Fruit fly (Drosophila melanogaster) whole organism, embryonic: Measurements from ENCODE around the gene trbl.
A peak's percentile ranks its signal among the peaks of the same experiment; 100 is the strongest.

ENCODE experiments used
- Ada2b ChIP-seq: fragments of 200-800 bp; sonication (Bioruptor generic); IDR thresholded peaks from 2 replicates; pipeline ENCODE4 v1.3.6; 2022; ENCODE audit warnings: missing biosample characterization, missing genetic modification characterization
- Atf6 ChIP-seq: fragments of 200-800 bp; sonication (Bioruptor generic); IDR thresholded peaks from 2 replicates; pipeline ENCODE4 v1.3.6; 2022; ENCODE audit warnings: missing biosample characterization, missing genetic modification characterization
- B-H2 ChIP-seq: fragments of 200-800 bp; sonication (Bioruptor generic); optimal IDR thresholded peaks from 2 replicates; lab custom pipeline; 2018; ENCODE audit warnings: missing biosample characterization, mild to moderate bottlenecking, missing genetic modification characterization
- Bteb2 ChIP-seq: fragments of 200-800 bp; sonication (Bioruptor generic); optimal IDR thresholded peaks from 2 replicates; lab custom pipeline; 2016; ENCODE audit warnings: missing biosample characterization, missing genetic modification characterization
- CG10267 ChIP-seq: fragments of 200-800 bp; sonication (Bioruptor generic); optimal IDR thresholded peaks from 2 replicates; lab custom pipeline; 2018; ENCODE audit warnings: missing biosample characterization, mild to moderate bottlenecking, missing genetic modification characterization, moderate library complexity
- CG10431 ChIP-seq: fragments of 200-800 bp; sonication (Bioruptor generic); optimal IDR thresholded peaks from 3 replicates; lab custom pipeline; 2018; ENCODE audit warnings: missing biosample characterization, mild to moderate bottlenecking, missing genetic modification characterization
- CG10543 ChIP-seq: fragments of 200-800 bp; sonication (Bioruptor generic); optimal IDR thresholded peaks from 3 replicates; lab custom pipeline; 2017; ENCODE audit warnings: missing biosample characterization, mild to moderate bottlenecking, missing genetic modification characterization, moderate library complexity
- CG12942 ChIP-seq: fragments of 200-800 bp; sonication (Bioruptor generic); optimal IDR thresholded peaks from 3 replicates; lab custom pipeline; 2016; ENCODE audit warnings: missing biosample characterization, missing genetic modification characterization
- CG13123 ChIP-seq: fragments of 200-800 bp; sonication (Bioruptor generic); optimal IDR thresholded peaks from 2 replicates; lab custom pipeline; 2016; ENCODE audit warnings: missing biosample characterization, missing genetic modification characterization
- CG14050 ChIP-seq: fragments of 200-800 bp; sonication (Bioruptor generic); IDR thresholded peaks from 3 replicates; pipeline ENCODE4 v1.3.6; 2022; ENCODE audit warnings: missing biosample characterization, missing genetic modification characterization
- CG15073 ChIP-seq: fragments of 200-800 bp; sonication (Bioruptor generic); optimal IDR thresholded peaks from 2 replicates; lab custom pipeline; 2016; ENCODE audit warnings: missing biosample characterization, missing genetic modification characterization
- CG1832 ChIP-seq: fragments of 200-800 bp; sonication (Bioruptor generic); optimal IDR thresholded peaks from 2 replicates; lab custom pipeline; 2017; ENCODE audit warnings: missing biosample characterization, mild to moderate bottlenecking, missing genetic modification characterization, inconsistent platforms
- CG2712 ChIP-seq: fragments of 200-800 bp; optimal IDR thresholded peaks from 3 replicates; lab custom pipeline; 2019; ENCODE audit warnings: missing biosample characterization, mild to moderate bottlenecking, missing genetic modification characterization, moderate library complexity
- CG2875 ChIP-seq: fragments of 200-800 bp; sonication (Bioruptor generic); optimal IDR thresholded peaks from 2 replicates; lab custom pipeline; 2017; ENCODE audit warnings: missing biosample characterization, mild to moderate bottlenecking, missing genetic modification characterization, missing genetic modification reagents
- CG32532 ChIP-seq: fragments of 200-800 bp; sonication (Bioruptor generic); IDR thresholded peaks from 2 replicates; pipeline ENCODE4 v1.3.6; 2022; ENCODE audit warnings: missing biosample characterization, missing genetic modification characterization
- CG33213 ChIP-seq: fragments of 200-800 bp; sonication (Bioruptor generic); optimal IDR thresholded peaks from 3 replicates; lab custom pipeline; 2016; ENCODE audit warnings: missing biosample characterization, missing genetic modification characterization
- CG34376 ChIP-seq: fragments of 200-800 bp; sonication (Bioruptor generic); optimal IDR thresholded peaks from 2 replicates; lab custom pipeline; 2018; ENCODE audit warnings: missing biosample characterization, mild to moderate bottlenecking, missing genetic modification characterization
- CG4707 ChIP-seq: fragments of 200-800 bp; sonication (Bioruptor generic); optimal IDR thresholded peaks from 2 replicates; lab custom pipeline; 2018; ENCODE audit warnings: missing biosample characterization, mild to moderate bottlenecking, missing genetic modification characterization, moderate library complexity
- CG8388 ChIP-seq: fragments of 200-800 bp; sonication (Bioruptor generic); optimal IDR thresholded peaks from 2 replicates; lab custom pipeline; 2019; ENCODE audit warnings: missing biosample characterization, mild to moderate bottlenecking, missing genetic modification characterization, moderate library complexity
- Dip2 ChIP-seq: fragments of 200-800 bp; sonication (Bioruptor generic); IDR thresholded peaks from 2 replicates; pipeline ENCODE4 v1.3.6; 2022; ENCODE audit warnings: missing biosample characterization, missing genetic modification characterization
- Doc3 ChIP-seq: fragments of 200-800 bp; sonication (Bioruptor generic); IDR thresholded peaks from 3 replicates; pipeline ENCODE4 v1.3.6; 2022; ENCODE audit warnings: missing biosample characterization, missing genetic modification characterization; ENCODE audit not compliant: partially characterized antibody
- ERR ChIP-seq: fragments of 200-800 bp; sonication (Bioruptor generic); optimal IDR thresholded peaks from 2 replicates; lab custom pipeline; 2016; ENCODE audit warnings: missing biosample characterization, missing genetic modification characterization
- Elba2 ChIP-seq: fragments of 200-800 bp; sonication (Bioruptor generic); optimal IDR thresholded peaks from 3 replicates; lab custom pipeline; 2016; ENCODE audit warnings: missing biosample characterization, missing genetic modification characterization
- Gug ChIP-seq: fragments of 200-800 bp; sonication (Bioruptor generic); IDR thresholded peaks from 4 replicates; pipeline ENCODE4 v1.3.6; 2022; ENCODE audit warnings: missing biosample characterization, missing genetic modification characterization
- Lim3 ChIP-seq: fragments of 200-800 bp; sonication (Bioruptor generic); IDR thresholded peaks from 2 replicates; pipeline ENCODE4 v1.3.6; 2022; ENCODE audit warnings: missing biosample characterization, missing genetic modification characterization
- Mes4 ChIP-seq: fragments of 200-800 bp; sonication (Bioruptor generic); optimal IDR thresholded peaks from 2 replicates; lab custom pipeline; 2016; ENCODE audit warnings: missing biosample characterization, missing genetic modification characterization
- Mrtf ChIP-seq: fragments of 200-800 bp; sonication (Bioruptor generic); IDR thresholded peaks from 3 replicates; pipeline ENCODE4 v1.3.6; 2022; ENCODE audit warnings: missing biosample characterization, missing genetic modification characterization
- NK7.1 ChIP-seq: fragments of 200-800 bp; sonication (Bioruptor generic); optimal IDR thresholded peaks from 3 replicates; lab custom pipeline; 2016; ENCODE audit warnings: missing biosample characterization, missing genetic modification characterization
- Nf-YC ChIP-seq: fragments of 200-800 bp; optimal IDR thresholded peaks from 3 replicates; lab custom pipeline; 2019; ENCODE audit warnings: missing biosample characterization, mild to moderate bottlenecking, missing genetic modification characterization, moderate library complexity
- NfI ChIP-seq: fragments of 200-800 bp; sonication (Bioruptor generic); optimal IDR thresholded peaks from 3 replicates; lab custom pipeline; 2018; ENCODE audit warnings: missing biosample characterization, mild to moderate bottlenecking, missing genetic modification characterization, moderate library complexity
- Side ChIP-seq: fragments of 200-800 bp; sonication (Bioruptor generic); optimal IDR thresholded peaks from 2 replicates; lab custom pipeline; 2016; ENCODE audit warnings: missing biosample characterization, missing genetic modification characterization
- Ssrp ChIP-seq: fragments of 200-800 bp; sonication (Bioruptor generic); optimal IDR thresholded peaks from 2 replicates; lab custom pipeline; 2018; ENCODE audit warnings: missing biosample characterization, mild to moderate bottlenecking, missing genetic modification characterization, moderate library complexity
- Xbp1 ChIP-seq: fragments of 200-800 bp; sonication (Bioruptor generic); optimal IDR thresholded peaks from 3 replicates; lab custom pipeline; 2016; ENCODE audit warnings: missing biosample characterization, mild to moderate bottlenecking, missing genetic modification characterization
- ab ChIP-seq: fragments of 200-800 bp; sonication (Bioruptor generic); optimal IDR thresholded peaks from 2 replicates; lab custom pipeline; 2016; ENCODE audit warnings: missing biosample characterization, missing genetic modification characterization
- cas ChIP-seq: fragments of 200-800 bp; sonication (Bioruptor generic); IDR thresholded peaks from 2 replicates; pipeline ENCODE4 v1.3.6; 2022; ENCODE audit warnings: missing biosample characterization, missing genetic modification characterization
- cg ChIP-seq: fragments of 200-800 bp; sonication (Bioruptor generic); optimal IDR thresholded peaks from 3 replicates; lab custom pipeline; 2019; ENCODE audit warnings: missing biosample characterization, mild to moderate bottlenecking, missing genetic modification characterization, moderate library complexity
- ci ChIP-seq: fragments of 200-800 bp; sonication (Bioruptor generic); IDR thresholded peaks from 3 replicates; pipeline ENCODE4 v1.3.6; 2022; ENCODE audit warnings: missing biosample characterization, missing genetic modification characterization
- croc ChIP-seq: fragments of 200-800 bp; sonication (Bioruptor generic); conservative IDR thresholded peaks from 3 replicates; pipeline ENCODE4 v1.3.6; 2022; ENCODE audit warnings: missing biosample characterization, missing genetic modification characterization
- da ChIP-seq: fragments of 200-800 bp; sonication (Bioruptor generic); optimal IDR thresholded peaks from 2 replicates; lab custom pipeline; 2016; ENCODE audit warnings: missing biosample characterization, missing genetic modification characterization
- fd64A ChIP-seq: fragments of 200-800 bp; sonication (Bioruptor generic); optimal IDR thresholded peaks from 3 replicates; lab custom pipeline; 2018; ENCODE audit warnings: missing biosample characterization, mild to moderate bottlenecking, missing genetic modification characterization
- gsb ChIP-seq: fragments of 200-800 bp; sonication (Bioruptor generic); IDR thresholded peaks from 2 replicates; pipeline ENCODE4 v1.3.6; 2022; ENCODE audit warnings: missing biosample characterization, missing genetic modification characterization
- insv ChIP-seq, 2 experiments: fragments of 200-800 bp; sonication (Bioruptor generic); optimal IDR thresholded peaks; 3 replicates each; lab custom pipeline; 2016 to 2018; ENCODE audit warnings: missing biosample characterization in 2 of 2, missing genetic modification characterization in 2 of 2
- ken ChIP-seq: fragments of 200-800 bp; sonication (Bioruptor generic); IDR thresholded peaks from 3 replicates; pipeline ENCODE4 v1.3.6; 2022; ENCODE audit warnings: missing biosample characterization, missing genetic modification characterization
- mirr ChIP-seq: fragments of 200-800 bp; sonication (Bioruptor generic); optimal IDR thresholded peaks from 3 replicates; lab custom pipeline; 2018; ENCODE audit warnings: missing biosample characterization, mild to moderate bottlenecking, missing genetic modification characterization
- nerfin-2 ChIP-seq: fragments of 200-800 bp; sonication (Bioruptor generic); IDR thresholded peaks from 2 replicates; pipeline ENCODE4 v1.3.6; 2022; ENCODE audit warnings: missing biosample characterization, missing genetic modification characterization; ENCODE audit not compliant: partially characterized antibody
- sens ChIP-seq: fragments of 200-800 bp; sonication (Bioruptor generic); peaks from one replicate; lab custom pipeline; 2016; ENCODE audit warnings: missing biosample characterization, missing genetic modification characterization
- sisA ChIP-seq: fragments of 200-800 bp; sonication (Bioruptor generic); IDR thresholded peaks from 2 replicates; pipeline ENCODE4 v1.3.6; 2022; ENCODE audit warnings: missing biosample characterization, missing genetic modification characterization
- tin ChIP-seq: fragments of 200-800 bp; sonication (Bioruptor generic); optimal IDR thresholded peaks from 3 replicates; lab custom pipeline; 2016; ENCODE audit warnings: missing biosample characterization, missing genetic modification characterization
- tna ChIP-seq: fragments of 200-800 bp; sonication (Bioruptor generic); IDR thresholded peaks from 2 replicates; pipeline ENCODE4 v1.3.6; 2022; ENCODE audit warnings: missing biosample characterization, missing genetic modification characterization; ENCODE audit not compliant: partially characterized antibody
- vfl ChIP-seq: fragments of 200-800 bp; sonication (Bioruptor generic); optimal IDR thresholded peaks from 2 replicates; lab custom pipeline; 2016; ENCODE audit warnings: missing biosample characterization, missing genetic modification characterization
- vvl ChIP-seq: fragments of 200-800 bp; sonication (Bioruptor generic); IDR thresholded peaks from 2 replicates; pipeline ENCODE4 v1.3.6; 2022; ENCODE audit warnings: missing biosample characterization, missing genetic modification characterization
- zfh1 ChIP-seq: fragments of 200-800 bp; sonication (Bioruptor generic); IDR thresholded peaks from 3 replicates; pipeline ENCODE4 v1.3.6; 2022; ENCODE audit warnings: missing biosample characterization, missing genetic modification characterization

Gene trbl

dm6 chr3L:20349333-20349924, 52.0 kb downstream of the trbl start (continued):
- no peak for TF ChIP-seq gsb (GFP tag; lab: Robert Waterston, UW)
- TF ChIP-seq CG12942 (GFP tag; lab: Kevin White, UChicago) = no peak
- no peak for TF ChIP-seq NfI
- peak; percentile 98 for TF ChIP-seq Elba2
- no peak for TF ChIP-seq Dip2
- no peak for TF ChIP-seq ken (GFP tag; lab: Robert Waterston, UW)
- TF ChIP-seq insv (GFP tag; optimal IDR thresholded peaks at IDR 0.05; lab: Kevin White, UChicago) = peak; percentile 33 to 89
- TF ChIP-seq ci (GFP tag; lab: Robert Waterston, UW) = no peak
- TF ChIP-seq CG15073 (GFP tag; lab: Kevin White, UChicago) = no peak
- no peak for TF ChIP-seq NK7.1 (GFP tag; lab: Kevin White, UChicago)
- no peak for TF ChIP-seq zfh1
- TF ChIP-seq B-H2 = no peak
- TF ChIP-seq tin = no peak
- 0 out of 2 replicates have a peak, but pooled peaks have one; percentile 30 for TF ChIP-seq Atf6 (GFP tag; lab: Robert Waterston, UW)
- no peak for TF ChIP-seq Bteb2 (GFP tag; lab: Kevin White, UChicago)
- peak; percentile 65 for TF ChIP-seq Nf-YC (tag; lab: Kevin White, UChicago)
- TF ChIP-seq CG4707 (GFP tag; lab: Kevin White, UChicago) = no peak
- no peak for TF ChIP-seq CG10431 (GFP tag; lab: Kevin White, UChicago)
- TF ChIP-seq CG2712 (tag; lab: Kevin White, UChicago) = no peak
- no peak for TF ChIP-seq Ada2b (GFP tag; lab: Robert Waterston, UW)
- peak; percentile 16 for TF ChIP-seq mirr
- TF ChIP-seq nerfin-2 (GFP tag; lab: Robert Waterston, UW) = no peak
- no peak for TF ChIP-seq CG2875
- peak; percentile 13; the same call in 1 of the 2 replicates for TF ChIP-seq CG32532
- 0 out of 2 replicates have a peak, but pooled peaks have one; percentile 15 for TF ChIP-seq tna (GFP tag; lab: Robert Waterston, UW)
- TF ChIP-seq CG8388 = no peak
- no peak for TF ChIP-seq fd64A (GFP tag; lab: Kevin White, UChicago)
- no peak for TF ChIP-seq cas (GFP tag; lab: Robert Waterston, UW)
- no peak for TF ChIP-seq ERR
- no peak for TF ChIP-seq Xbp1
- TF ChIP-seq CG10267 (tag; lab: Kevin White, UChicago) = no peak
- TF ChIP-seq sisA (GFP tag; lab: Robert Waterston, UW) = no peak
- TF ChIP-seq Mes4 = no peak
- TF ChIP-seq da (GFP tag; lab: Kevin White, UChicago) = no peak
- no peak for TF ChIP-seq CG33213 (GFP tag; lab: Kevin White, UChicago)
- TF ChIP-seq Side = no peak
- TF ChIP-seq vfl = no peak
- no peak for TF ChIP-seq Doc3
- no peak for TF ChIP-seq Mrtf (GFP tag; lab: Robert Waterston, UW)
- peak; percentile 75 for TF ChIP-seq cg (GFP tag; lab: Kevin White, UChicago)
- no peak for TF ChIP-seq ab
- no peak for TF ChIP-seq Lim3
- no peak for TF ChIP-seq Ssrp (tag; lab: Kevin White, UChicago)
- TF ChIP-seq sens (GFP tag; lab: Kevin White, UChicago) = peak; percentile 56
- TF ChIP-seq CG10543 (GFP tag; lab: Kevin White, UChicago) = no peak
- peak; percentile 26 for TF ChIP-seq CG34376 (GFP tag; lab: Kevin White, UChicago)
- no peak for TF ChIP-seq CG13123 (GFP tag; lab: Kevin White, UChicago)
- TF ChIP-seq vvl (GFP tag; lab: Robert Waterston, UW) = 0 out of 2 replicates have a peak, but pooled peaks have one; percentile 10
- no peak for TF ChIP-seq CG14050 (GFP tag; lab: Robert Waterston, UW)
- no peak for TF ChIP-seq Gug (GFP tag; lab: Robert Waterston, UW)
- peak; percentile 65 for TF ChIP-seq CG1832
- no peak for TF ChIP-seq croc (GFP tag; lab: Robert Waterston, UW)
